ENCODE assay signal across 4 fruit fly cellular contexts in the genomic region with DNA sequence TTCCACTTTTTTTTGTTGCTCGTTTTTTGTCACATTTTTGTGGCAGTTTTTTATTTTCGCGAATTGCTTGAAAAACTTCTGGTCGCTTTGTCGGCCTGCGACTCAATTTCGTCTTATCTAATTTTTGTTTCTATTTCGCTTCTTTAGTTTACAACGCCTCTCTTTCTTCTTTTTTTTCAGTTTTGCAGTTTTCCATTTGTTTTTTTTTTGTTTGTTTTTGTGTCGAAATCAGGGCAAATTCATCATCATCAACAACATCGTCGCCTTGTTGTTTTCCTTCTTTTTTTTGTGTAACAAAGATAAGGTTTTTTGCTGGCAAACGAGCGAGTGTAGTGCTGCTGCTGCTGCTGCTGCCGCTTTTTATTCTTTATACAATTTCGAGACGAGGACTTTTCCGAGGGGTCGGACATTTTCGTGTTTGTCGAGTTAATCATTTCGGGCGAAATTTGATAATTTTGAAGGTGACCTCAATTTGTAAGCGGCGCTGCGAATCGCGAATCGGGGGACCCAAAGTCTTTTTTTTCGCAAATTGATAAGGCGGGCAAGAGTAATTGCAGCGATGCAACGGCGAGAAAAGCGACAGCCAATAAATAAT.
TF ChIP-seq lines count a peak whose summit lies in the region.

No protein-coding gene starts in this region.

TF ChIP-seq in whole organism, adult, 20 proteins besides CTCF, POLR2A, EP300 and RAD21:
- TF ChIP-seq CG12768 (GFP tag; optimal IDR thresholded peaks at IDR 0.05; lab: Kevin White, UChicago): no peak
- peak; percentile 31 for TF ChIP-seq Hr96 (GFP tag; optimal IDR thresholded peaks at IDR 0.05; lab: Kevin White, UChicago)
- TF ChIP-seq cnc (optimal IDR thresholded peaks at IDR 0.05; lab: Kevin White, UChicago): no peak
- no peak for TF ChIP-seq Crg-1 (GFP tag; optimal IDR thresholded peaks at IDR 0.05; lab: Kevin White, UChicago)
- TF ChIP-seq tj (GFP tag; optimal IDR thresholded peaks at IDR 0.05; lab: Kevin White, UChicago): peak; percentile 26
- TF ChIP-seq CG33017 (tag; optimal IDR thresholded peaks at IDR 0.05; lab: Kevin White, UChicago): peak; percentile 22
- no peak for TF ChIP-seq cic (GFP tag; optimal IDR thresholded peaks at IDR 0.05; lab: Kevin White, UChicago)
- TF ChIP-seq CG5204 (GFP tag; optimal IDR thresholded peaks at IDR 0.05; lab: Kevin White, UChicago): no peak
- no peak for TF ChIP-seq CG14711 (tag; optimal IDR thresholded peaks at IDR 0.05; lab: Kevin White, UChicago)
- TF ChIP-seq CG7045 (GFP tag; optimal IDR thresholded peaks at IDR 0.05; lab: Kevin White, UChicago): no peak
- TF ChIP-seq CG1620 (GFP tag; optimal IDR thresholded peaks at IDR 0.05; lab: Kevin White, UChicago): no peak
- no peak for TF ChIP-seq CG7101 (tag; optimal IDR thresholded peaks at IDR 0.05; lab: Kevin White, UChicago)
- peak; percentile 82 for TF ChIP-seq kay (GFP tag; lab: Kevin White, UChicago; ENCODE audit: borderline replicate concordance)
- TF ChIP-seq ovo (GFP tag; optimal IDR thresholded peaks at IDR 0.05; lab: Kevin White, UChicago): no peak
- no peak for TF ChIP-seq Mnt (GFP tag; optimal IDR thresholded peaks at IDR 0.05; lab: Kevin White, UChicago)
- peak; percentile 24 for TF ChIP-seq CG11617 (GFP tag; optimal IDR thresholded peaks at IDR 0.05; lab: Kevin White, UChicago)
- no peak for TF ChIP-seq toe (GFP tag; optimal IDR thresholded peaks at IDR 0.05; lab: Kevin White, UChicago)
- TF ChIP-seq Clk (GFP tag; optimal IDR thresholded peaks at IDR 0.05; lab: Kevin White, UChicago): no peak
- no peak for TF ChIP-seq bab1 (GFP tag; optimal IDR thresholded peaks at IDR 0.05; lab: Kevin White, UChicago)
- no peak for TF ChIP-seq pad (GFP tag; optimal IDR thresholded peaks at IDR 0.05; lab: Kevin White, UChicago)

TF ChIP-seq in whole organism, prepupa, 60 proteins besides CTCF, POLR2A, EP300 and RAD21:
- TF ChIP-seq eg (GFP tag; IDR thresholded peaks at IDR 0.05; lab: Robert Waterston, UW) (peak; percentile 36; the same call in 1 of the 3 replicates), CG8119 (GFP tag; IDR thresholded peaks at IDR 0.05; lab: Robert Waterston, UW) (peak; percentile 36; the same call in 1 of the 3 replicates), Eip78C (GFP tag; lab: Kevin White, UChicago) (peak; percentile 4), topi (GFP tag; optimal IDR thresholded peaks at IDR 0.05; lab: Kevin White, UChicago) (no peak), CG10631 (GFP tag; optimal IDR thresholded peaks at IDR 0.05; lab: Kevin White, UChicago) (no peak), Eip75B (GFP tag; optimal IDR thresholded peaks at IDR 0.05; lab: Kevin White, UChicago) (peak; percentile 2), Ets21C (GFP tag; optimal IDR thresholded peaks at IDR 0.05; lab: Kevin White, UChicago) (no peak), Met (GFP tag; optimal IDR thresholded peaks at IDR 0.05; lab: Kevin White, UChicago) (peak; percentile 30), dac (GFP tag; optimal IDR thresholded peaks at IDR 0.05; lab: Kevin White, UChicago) (no peak), CG34406 (GFP tag; optimal IDR thresholded peaks at IDR 0.05; lab: Kevin White, UChicago) (peak; percentile 3), esn (GFP tag; optimal IDR thresholded peaks at IDR 0.05; lab: Kevin White, UChicago) (peak; percentile 1), vri (GFP tag; optimal IDR thresholded peaks at IDR 0.05; lab: Kevin White, UChicago) (peak; percentile 30), CG6276 (GFP tag; optimal IDR thresholded peaks at IDR 0.05; lab: Kevin White, UChicago) (peak; percentile 66), Eip93F (GFP tag; optimal IDR thresholded peaks at IDR 0.05; lab: Kevin White, UChicago) (peak; percentile 49), svp (GFP tag; lab: Kevin White, UChicago) (peak; percentile 91)

TF ChIP-seq in whole organism, pupa, 21 proteins besides CTCF, POLR2A, EP300 and RAD21:
- TF ChIP-seq CG34367 (tag; optimal IDR thresholded peaks at IDR 0.05; lab: Kevin White, UChicago) (no peak), Ets98B (GFP tag; IDR thresholded peaks at IDR 0.05; lab: Robert Waterston, UW) (peak; percentile 29; the same call in 1 of the 2 replicates), CG8159 (tag; optimal IDR thresholded peaks at IDR 0.05; lab: Kevin White, UChicago) (no peak), CG12605 (GFP tag; IDR thresholded peaks at IDR 0.05; lab: Robert Waterston, UW) (peak; percentile 65), CG4496 (GFP tag; IDR thresholded peaks at IDR 0.05; lab: Robert Waterston, UW) (peak; percentile 17; the same call in 1 of the 3 replicates), CG32121 (GFP tag; IDR thresholded peaks at IDR 0.05; lab: Robert Waterston, UW) (no peak; the same call in 1 of the 2 replicates)

TF ChIP-seq in whole organism, wandering third instar larva, 38 proteins besides CTCF, POLR2A, EP300 and RAD21:
- TF ChIP-seq Rel (GFP tag; optimal IDR thresholded peaks at IDR 0.05; lab: Kevin White, UChicago): no peak
- TF ChIP-seq Rel (tag; optimal IDR thresholded peaks at IDR 0.05; lab: Kevin White, UChicago): peak; percentile 69
- TF ChIP-seq ey (GFP tag; optimal IDR thresholded peaks at IDR 0.05; lab: Kevin White, UChicago): no peak
- TF ChIP-seq foxo (GFP tag; optimal IDR thresholded peaks at IDR 0.05; lab: Kevin White, UChicago): no peak
- TF ChIP-seq rgr (GFP tag; optimal IDR thresholded peaks at IDR 0.05; lab: Kevin White, UChicago): no peak
- TF ChIP-seq dsf (GFP tag; optimal IDR thresholded peaks at IDR 0.05; lab: Kevin White, UChicago; ENCODE audit: borderline replicate concordance): no peak
- TF ChIP-seq CG9705 (GFP tag; optimal IDR thresholded peaks at IDR 0.05; lab: Kevin White, UChicago): no peak
- peak; percentile 26 for TF ChIP-seq CrebA (GFP tag; optimal IDR thresholded peaks at IDR 0.05; lab: Kevin White, UChicago; ENCODE audit: borderline replicate concordance)
- no peak for TF ChIP-seq fru (GFP tag; optimal IDR thresholded peaks at IDR 0.05; lab: Kevin White, UChicago)
- no peak for TF ChIP-seq dmrt93B (GFP tag; optimal IDR thresholded peaks at IDR 0.05; lab: Kevin White, UChicago)
- TF ChIP-seq jim (GFP tag; optimal IDR thresholded peaks at IDR 0.05; lab: Kevin White, UChicago): no peak
- TF ChIP-seq Mio (GFP tag; optimal IDR thresholded peaks at IDR 0.05; lab: Kevin White, UChicago): no peak
- TF ChIP-seq lola (GFP tag; optimal IDR thresholded peaks at IDR 0.05; lab: Kevin White, UChicago): no peak
- TF ChIP-seq OdsH (GFP tag; optimal IDR thresholded peaks at IDR 0.05; lab: Kevin White, UChicago): no peak
- no peak for TF ChIP-seq psq (GFP tag; optimal IDR thresholded peaks at IDR 0.05; lab: Kevin White, UChicago)
- TF ChIP-seq pan (optimal IDR thresholded peaks at IDR 0.05; lab: Kevin White, UChicago): no peak
- no peak for TF ChIP-seq tai (GFP tag; optimal IDR thresholded peaks at IDR 0.05; lab: Kevin White, UChicago)
TF ChIP-seq in whole organism, wandering third instar larva: peak in this region for 2.
